Fruit fly (Drosophila melanogaster): ENCODE measurements around the gene BckdhA.

BckdhA gene

dm6 chr3R:9561121-9561520, 5.5 kb downstream of the BckdhA start:
- no peak for TF ChIP-seq CG7045 (GFP tag; optimal IDR thresholded peaks at IDR 0.05)
- no peak for TF ChIP-seq CG1620 (GFP tag; optimal IDR thresholded peaks at IDR 0.05)
- TF ChIP-seq Clk (GFP tag; optimal IDR thresholded peaks at IDR 0.05): no peak
- TF ChIP-seq CG33017 (tag; optimal IDR thresholded peaks at IDR 0.05): no peak
- TF ChIP-seq Hr96 (GFP tag; optimal IDR thresholded peaks at IDR 0.05): no peak
- TF ChIP-seq ovo (GFP tag; optimal IDR thresholded peaks at IDR 0.05): no peak
- no peak for TF ChIP-seq CG11617 (GFP tag; optimal IDR thresholded peaks at IDR 0.05)
- TF ChIP-seq CG14711 (tag; optimal IDR thresholded peaks at IDR 0.05): no peak
- no peak for TF ChIP-seq Mnt (GFP tag; optimal IDR thresholded peaks at IDR 0.05)
- TF ChIP-seq kay (GFP tag; ENCODE audit: borderline replicate concordance): no peak
- no peak for TF ChIP-seq CG7101 (tag; optimal IDR thresholded peaks at IDR 0.05)
- no peak for TF ChIP-seq cic (GFP tag; optimal IDR thresholded peaks at IDR 0.05)
- no peak for TF ChIP-seq cnc (optimal IDR thresholded peaks at IDR 0.05)
- no peak for TF ChIP-seq Crg-1 (GFP tag; optimal IDR thresholded peaks at IDR 0.05)
- TF ChIP-seq CG5204 (GFP tag; optimal IDR thresholded peaks at IDR 0.05): no peak
- TF ChIP-seq toe (GFP tag; optimal IDR thresholded peaks at IDR 0.05): no peak

DNA sequence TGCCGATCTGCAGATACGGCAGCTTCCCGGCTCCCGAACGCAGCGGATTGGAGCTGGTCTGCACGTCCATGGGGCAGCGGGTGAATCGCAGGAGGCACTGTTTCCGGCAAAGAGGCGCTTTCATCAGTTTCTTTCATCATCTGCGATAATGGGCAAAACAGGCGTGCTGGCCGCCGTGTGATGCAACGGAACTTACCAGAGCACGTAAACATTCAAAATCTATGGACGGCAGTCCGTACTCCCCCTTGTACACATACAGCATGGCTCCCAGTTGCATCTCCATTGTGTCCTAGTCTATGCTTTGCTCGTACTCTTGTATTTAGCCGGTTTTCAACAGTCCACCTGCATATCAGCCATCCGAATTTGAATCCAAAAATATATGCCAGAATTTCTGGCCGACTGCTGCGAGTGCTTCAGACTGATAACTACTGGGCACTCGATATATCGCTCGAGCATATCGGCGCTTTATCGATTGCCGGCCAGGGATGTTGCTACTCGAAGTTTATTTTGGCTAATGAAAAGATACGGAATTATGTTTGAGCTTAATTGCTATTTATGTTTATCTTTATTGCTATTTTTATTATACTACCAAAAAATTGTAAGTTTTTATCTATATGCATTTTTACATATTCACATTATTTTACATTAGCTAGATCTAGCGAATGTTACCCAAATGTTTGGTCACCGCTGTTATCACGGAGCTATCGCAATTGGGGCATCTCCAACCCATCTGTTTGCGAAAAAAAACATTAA, 7.8 kb downstream of the BckdhA start, which contains the start of the genes CG9393 and Vps45:
Gene CG9393 (minus strand): TSS at position 434 of the 753 bp plus-strand sequence.
Gene Vps45 (plus strand): TSS at position 685 of the 753 bp plus-strand sequence.
- TF ChIP-seq CG1620 (GFP tag; optimal IDR thresholded peaks at IDR 0.05) (peak; percentile 75), cnc (optimal IDR thresholded peaks at IDR 0.05) (no peak), tj (GFP tag; optimal IDR thresholded peaks at IDR 0.05) (peak; percentile 26), CG12768 (GFP tag; optimal IDR thresholded peaks at IDR 0.05) (peak; percentile 32), toe (GFP tag; optimal IDR thresholded peaks at IDR 0.05) (no peak), CG7101 (tag; optimal IDR thresholded peaks at IDR 0.05) (peak; percentile 63), bab1 (GFP tag; optimal IDR thresholded peaks at IDR 0.05) (peak; percentile 57), CG5204 (GFP tag; optimal IDR thresholded peaks at IDR 0.05) (no peak), CG14711 (tag; optimal IDR thresholded peaks at IDR 0.05) (peak; percentile 74), CG7045 (GFP tag; optimal IDR thresholded peaks at IDR 0.05) (peak; percentile 28), Hr96 (GFP tag; optimal IDR thresholded peaks at IDR 0.05) (no peak), Crg-1 (GFP tag; optimal IDR thresholded peaks at IDR 0.05) (peak; percentile 37), Mnt (GFP tag; optimal IDR thresholded peaks at IDR 0.05) (peak; percentile 82), kay (GFP tag; ENCODE audit: borderline replicate concordance) (no peak), CG33017 (tag; optimal IDR thresholded peaks at IDR 0.05) (peak; percentile 27), Clk (GFP tag; optimal IDR thresholded peaks at IDR 0.05) (no peak), CG11617 (GFP tag; optimal IDR thresholded peaks at IDR 0.05) (peak; percentile 70), ovo (GFP tag; optimal IDR thresholded peaks at IDR 0.05) (peak; percentile 56)

dm6 chr3R:9565895-9566294, 10.3 kb downstream of the BckdhA start, which contains the start of gene CG16789:
TSS of gene CG16789 (plus strand) at chr3R:9566195.
- TF ChIP-seq CG14711 (tag; optimal IDR thresholded peaks at IDR 0.05) (no peak), CG33017 (tag; optimal IDR thresholded peaks at IDR 0.05) (no peak), toe (GFP tag; optimal IDR thresholded peaks at IDR 0.05) (no peak), kay (GFP tag; ENCODE audit: borderline replicate concordance) (no peak), tj (GFP tag; optimal IDR thresholded peaks at IDR 0.05) (no peak), ovo (GFP tag; optimal IDR thresholded peaks at IDR 0.05) (no peak), Mnt (GFP tag; optimal IDR thresholded peaks at IDR 0.05) (no peak), CG7045 (GFP tag; optimal IDR thresholded peaks at IDR 0.05) (no peak)

- TF ChIP-seq Crg-1 (GFP tag; optimal IDR thresholded peaks at IDR 0.05): no peak
Measured at dm6 chr3R:9570114-9570513, 14.5 kb downstream of the BckdhA start, which contains the start of gene CG16790. TSS of gene CG16790 (minus strand) at chr3R:9570214.

DNA sequence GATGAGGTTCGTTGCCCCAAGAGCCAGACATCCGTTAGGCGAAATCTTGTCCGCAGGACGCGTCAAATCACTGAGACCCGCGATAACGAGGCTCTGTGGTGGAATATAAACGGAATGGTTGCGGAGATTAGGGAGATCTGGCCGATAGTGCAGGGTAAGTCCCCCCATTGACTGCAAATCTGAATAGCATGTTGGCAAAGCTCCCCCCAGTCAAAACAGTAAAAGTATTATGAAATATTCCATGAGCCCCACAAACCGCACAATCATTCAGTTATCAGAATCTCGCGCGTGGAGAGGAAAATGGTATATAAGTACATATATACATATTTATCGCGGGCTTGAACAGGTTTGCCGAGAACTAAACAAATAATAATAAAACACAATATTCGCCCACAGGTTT, 15.1 kb downstream of the BckdhA start:
- TF ChIP-seq Mnt (GFP tag; optimal IDR thresholded peaks at IDR 0.05) (peak; percentile 30), CG12768 (GFP tag; optimal IDR thresholded peaks at IDR 0.05) (peak; percentile 13), CG33017 (tag; optimal IDR thresholded peaks at IDR 0.05) (peak; percentile 10), cnc (optimal IDR thresholded peaks at IDR 0.05) (peak in 1 of 2 experiments; percentile 78), CG5204 (GFP tag; optimal IDR thresholded peaks at IDR 0.05) (no peak), cic (GFP tag; optimal IDR thresholded peaks at IDR 0.05) (peak; percentile 94), Crg-1 (GFP tag; optimal IDR thresholded peaks at IDR 0.05) (no peak), ovo (GFP tag; optimal IDR thresholded peaks at IDR 0.05) (no peak)

dm6 chr3R:9571523-9571922, 15.9 kb downstream of the BckdhA start, which contains the start of gene CG9396:
TSS of gene CG9396 (minus strand) at chr3R:9571623.
- TF ChIP-seq cic (GFP tag; optimal IDR thresholded peaks at IDR 0.05) (peak; percentile 85), CG14711 (tag; optimal IDR thresholded peaks at IDR 0.05) (no peak), CG5204 (GFP tag; optimal IDR thresholded peaks at IDR 0.05) (no peak), Clk (GFP tag; optimal IDR thresholded peaks at IDR 0.05) (no peak), Mnt (GFP tag; optimal IDR thresholded peaks at IDR 0.05) (peak; percentile 1), Crg-1 (GFP tag; optimal IDR thresholded peaks at IDR 0.05) (no peak), CG1620 (GFP tag; optimal IDR thresholded peaks at IDR 0.05) (no peak), CG7101 (tag; optimal IDR thresholded peaks at IDR 0.05) (peak; percentile 10), CG33017 (tag; optimal IDR thresholded peaks at IDR 0.05) (no peak)
